Fruit fly (Drosophila melanogaster) whole organism, embryonic: ENCODE measurements around the gene Gr64a.

Source experiments
- Abd-B ChIP-seq: fragments of 200-800 bp; sonication (Bioruptor generic); optimal IDR thresholded peaks from 2 replicates; lab custom pipeline; 2018; ENCODE audit warnings: missing biosample characterization, mild to moderate bottlenecking, missing genetic modification characterization, moderate library complexity
- Aef1 ChIP-seq: fragments of 200-800 bp; sonication (Bioruptor generic); IDR thresholded peaks from 3 replicates; pipeline ENCODE4 v1.3.6; 2022; ENCODE audit warnings: missing biosample characterization, missing genetic modification characterization
- Blimp-1 ChIP-seq: fragments of 200-800 bp; sonication (Bioruptor generic); optimal IDR thresholded peaks from 3 replicates; lab custom pipeline; 2018; ENCODE audit warnings: missing biosample characterization, missing genetic modification characterization, mild to moderate bottlenecking, moderate library complexity, missing genetic modification reagents
- CG10543 ChIP-seq: fragments of 200-800 bp; sonication (Bioruptor generic); optimal IDR thresholded peaks from 3 replicates; lab custom pipeline; 2017; ENCODE audit warnings: missing biosample characterization, mild to moderate bottlenecking, missing genetic modification characterization, moderate library complexity
- CG13775 ChIP-seq: fragments of 200-800 bp; sonication (Bioruptor generic); optimal IDR thresholded peaks from 3 replicates; lab custom pipeline; 2017; ENCODE audit warnings: missing biosample characterization, mild to moderate bottlenecking, missing genetic modification characterization
- CG15514 ChIP-seq: fragments of 200-800 bp; sonication (Bioruptor generic); optimal IDR thresholded peaks from 3 replicates; lab custom pipeline; 2017; ENCODE audit warnings: missing biosample characterization, missing genetic modification characterization, mild to moderate bottlenecking, moderate library complexity, missing genetic modification reagents
- CG17328 ChIP-seq: fragments of 200-800 bp; sonication (Bioruptor generic); IDR thresholded peaks from 2 replicates; pipeline ENCODE4 v1.3.6; 2022; ENCODE audit warnings: missing biosample characterization, missing genetic modification characterization
- CG18599 ChIP-seq: fragments of 200-800 bp; sonication (Bioruptor generic); optimal IDR thresholded peaks from 3 replicates; lab custom pipeline; 2017; ENCODE audit warnings: missing biosample characterization, missing genetic modification characterization, mild to moderate bottlenecking, moderate library complexity, missing genetic modification reagents
- CG2678 ChIP-seq: fragments of 200-800 bp; sonication (Bioruptor generic); optimal IDR thresholded peaks from 3 replicates; lab custom pipeline; 2019; ENCODE audit warnings: missing biosample characterization, mild to moderate bottlenecking, missing genetic modification characterization, moderate library complexity
- CG30403 ChIP-seq: fragments of 200-800 bp; sonication (Bioruptor generic); optimal IDR thresholded peaks from 3 replicates; lab custom pipeline; 2016; ENCODE audit warnings: missing biosample characterization, missing genetic modification characterization
- CG30431 ChIP-seq: fragments of 200-800 bp; sonication (Bioruptor generic); optimal IDR thresholded peaks from 2 replicates; lab custom pipeline; 2017; ENCODE audit warnings: missing biosample characterization, missing genetic modification characterization
- CG31365 ChIP-seq: fragments of 200-800 bp; sonication (Bioruptor generic); optimal IDR thresholded peaks from 2 replicates; lab custom pipeline; 2018; ENCODE audit warnings: missing biosample characterization, mild to moderate bottlenecking, missing genetic modification characterization
- CG3163 ChIP-seq: fragments of 200-800 bp; sonication (Bioruptor generic); optimal IDR thresholded peaks from 3 replicates; lab custom pipeline; 2016; ENCODE audit warnings: missing biosample characterization, missing genetic modification characterization
- CG32532 ChIP-seq: fragments of 200-800 bp; sonication (Bioruptor generic); IDR thresholded peaks from 2 replicates; pipeline ENCODE4 v1.3.6; 2022; ENCODE audit warnings: missing biosample characterization, missing genetic modification characterization
- CG32767 ChIP-seq: fragments of 200-800 bp; sonication (Bioruptor generic); IDR thresholded peaks from 2 replicates; pipeline ENCODE4 v1.3.6; 2022; ENCODE audit warnings: missing biosample characterization, missing genetic modification characterization
- CG3995 ChIP-seq: fragments of 200-800 bp; sonication (Bioruptor generic); optimal IDR thresholded peaks from 3 replicates; lab custom pipeline; 2016; ENCODE audit warnings: missing biosample characterization, missing genetic modification characterization
- CG4282 ChIP-seq: fragments of 200-800 bp; sonication (Bioruptor generic); optimal IDR thresholded peaks from 2 replicates; lab custom pipeline; 2016; ENCODE audit warnings: missing biosample characterization, missing genetic modification characterization
- CG4854 ChIP-seq: fragments of 200-800 bp; sonication (Bioruptor generic); optimal IDR thresholded peaks from 2 replicates; lab custom pipeline; 2016; ENCODE audit warnings: missing biosample characterization, missing genetic modification characterization, inconsistent platforms
- CG6254 ChIP-seq: fragments of 200-800 bp; sonication (Bioruptor generic); optimal IDR thresholded peaks from 3 replicates; lab custom pipeline; 2017; ENCODE audit warnings: mild to moderate bottlenecking, missing biosample characterization, missing genetic modification reagents, missing genetic modification characterization
- CG7357 ChIP-seq: fragments of 200-800 bp; sonication (Bioruptor generic); IDR thresholded peaks from 3 replicates; pipeline ENCODE4 v1.3.6; 2022; ENCODE audit warnings: missing biosample characterization, missing genetic modification characterization
- CG7372 ChIP-seq: fragments of 200-800 bp; sonication (Bioruptor generic); IDR thresholded peaks from 2 replicates; pipeline ENCODE4 v1.3.6; 2022; ENCODE audit warnings: missing biosample characterization, missing genetic modification characterization
- CG7745 ChIP-seq: fragments of 200-800 bp; sonication (Bioruptor generic); optimal IDR thresholded peaks from 2 replicates; lab custom pipeline; 2018; ENCODE audit warnings: missing biosample characterization, mild to moderate bottlenecking, missing genetic modification characterization, moderate library complexity
- CG7963 ChIP-seq: fragments of 200-800 bp; sonication (Bioruptor generic); IDR thresholded peaks from 3 replicates; pipeline ENCODE4 v1.3.6; 2022; ENCODE audit warnings: missing biosample characterization, missing genetic modification characterization; ENCODE audit not compliant: partially characterized antibody
- CG9727 ChIP-seq: fragments of 200-800 bp; sonication (Bioruptor generic); optimal IDR thresholded peaks from 3 replicates; lab custom pipeline; 2017; ENCODE audit warnings: missing biosample characterization, mild to moderate bottlenecking, missing genetic modification characterization
- CHES-1-like ChIP-seq: fragments of 200-800 bp; sonication (Bioruptor generic); optimal IDR thresholded peaks from 2 replicates; lab custom pipeline; 2016; ENCODE audit warnings: missing biosample characterization, missing genetic modification characterization
- Dad ChIP-seq: fragments of 200-800 bp; sonication (Bioruptor generic); optimal IDR thresholded peaks from 3 replicates; lab custom pipeline; 2016; ENCODE audit warnings: missing biosample characterization, missing genetic modification characterization
- Elba2 ChIP-seq: fragments of 200-800 bp; sonication (Bioruptor generic); optimal IDR thresholded peaks from 3 replicates; lab custom pipeline; 2016; ENCODE audit warnings: missing biosample characterization, missing genetic modification characterization
- Hand ChIP-seq: fragments of 200-800 bp; sonication (Bioruptor generic); optimal IDR thresholded peaks from 2 replicates; lab custom pipeline; 2017; ENCODE audit warnings: mild to moderate bottlenecking, missing biosample characterization, missing genetic modification reagents, missing genetic modification characterization
- HmgZ ChIP-seq: fragments of 200-800 bp; sonication (Bioruptor generic); optimal IDR thresholded peaks from 2 replicates; lab custom pipeline; 2018; ENCODE audit warnings: missing biosample characterization, mild to moderate bottlenecking, missing genetic modification characterization
- Hmx ChIP-seq: fragments of 200-800 bp; sonication (Bioruptor generic); optimal IDR thresholded peaks from 2 replicates; lab custom pipeline; 2016; ENCODE audit warnings: missing biosample characterization, missing genetic modification characterization
- Mes4 ChIP-seq: fragments of 200-800 bp; sonication (Bioruptor generic); optimal IDR thresholded peaks from 2 replicates; lab custom pipeline; 2016; ENCODE audit warnings: missing biosample characterization, missing genetic modification characterization
- Rfx ChIP-seq: fragments of 200-800 bp; sonication (Bioruptor generic); IDR thresholded peaks from 2 replicates; pipeline ENCODE4 v1.3.6; 2022; ENCODE audit warnings: missing biosample characterization, missing genetic modification characterization
- Rx ChIP-seq: fragments of 200-800 bp; sonication (Bioruptor generic); IDR thresholded peaks from 2 replicates; pipeline ENCODE4 v1.3.6; 2022; ENCODE audit warnings: missing biosample characterization, missing genetic modification characterization
- ap ChIP-seq: fragments of 200-800 bp; sonication (Bioruptor generic); IDR thresholded peaks from 2 replicates; pipeline ENCODE4 v1.3.6; 2022; ENCODE audit warnings: missing biosample characterization, missing genetic modification characterization
- ash1 ChIP-seq: fragments of 200-800 bp; sonication (Bioruptor generic); optimal IDR thresholded peaks from 2 replicates; lab custom pipeline; 2018; ENCODE audit warnings: missing biosample characterization, mild to moderate bottlenecking, missing genetic modification characterization
- az2 ChIP-seq: fragments of 200-800 bp; sonication (Bioruptor generic); optimal IDR thresholded peaks from 3 replicates; lab custom pipeline; 2016; ENCODE audit warnings: missing biosample characterization, missing genetic modification characterization
- cato ChIP-seq: fragments of 200-800 bp; sonication (Bioruptor generic); optimal IDR thresholded peaks from 2 replicates; lab custom pipeline; 2016; ENCODE audit warnings: missing biosample characterization, missing genetic modification characterization, borderline replicate concordance
- croc ChIP-seq: fragments of 200-800 bp; sonication (Bioruptor generic); conservative IDR thresholded peaks from 3 replicates; pipeline ENCODE4 v1.3.6; 2022; ENCODE audit warnings: missing biosample characterization, missing genetic modification characterization
- dmrt99B ChIP-seq: fragments of 200-800 bp; sonication (Bioruptor generic); optimal IDR thresholded peaks from 2 replicates; lab custom pipeline; 2018; ENCODE audit warnings: missing biosample characterization, mild to moderate bottlenecking, missing genetic modification characterization, moderate library complexity
- ewg ChIP-seq: fragments of 200-800 bp; sonication (Bioruptor generic); optimal IDR thresholded peaks from 3 replicates; lab custom pipeline; 2017; ENCODE audit warnings: mild to moderate bottlenecking, missing biosample characterization, missing genetic modification reagents, missing genetic modification characterization
- lov ChIP-seq, 2 experiments: fragments of 200-800 bp in 1 of 2; fragments of >200 bp in 1 of 2; sonication (Bioruptor generic) in 1 of 2; IDR thresholded peaks in 1 of 2; optimal IDR thresholded peaks in 1 of 2; 2 replicates in 1 of 2; 3 replicates in 1 of 2; pipeline versions ENCODE4 v1.3.6 to Lab custom; 2017 to 2022; ENCODE audit warnings: missing biosample characterization in 1 of 2, missing genetic modification characterization in 1 of 2
- onecut ChIP-seq: fragments of 200-800 bp; sonication (Bioruptor generic); IDR thresholded peaks from 2 replicates; pipeline ENCODE4 v1.3.6; 2022; ENCODE audit warnings: missing biosample characterization, missing genetic modification characterization
- pita ChIP-seq: fragments of 200-800 bp; sonication (Bioruptor generic); optimal IDR thresholded peaks from 2 replicates; lab custom pipeline; 2017; ENCODE audit warnings: missing biosample characterization, mild to moderate bottlenecking, missing genetic modification characterization
- sc ChIP-seq, 3 experiments: fragments of >200 bp in 2 of 3; fragments of 200-800 bp in 1 of 3; sonication (Bioruptor generic) in 1 of 3; optimal IDR thresholded peaks; 2 replicates in 2 of 3; 3 replicates in 1 of 3; lab custom pipeline; 2017; ENCODE audit warnings: mild to moderate bottlenecking in 1 of 3, missing biosample characterization in 1 of 3, missing genetic modification characterization in 1 of 3, missing genetic modification reagents in 1 of 3
- sisA ChIP-seq: fragments of 200-800 bp; sonication (Bioruptor generic); IDR thresholded peaks from 2 replicates; pipeline ENCODE4 v1.3.6; 2022; ENCODE audit warnings: missing biosample characterization, missing genetic modification characterization
- sqz ChIP-seq: fragments of 200-800 bp; sonication (Bioruptor generic); optimal IDR thresholded peaks from 3 replicates; lab custom pipeline; 2018; ENCODE audit warnings: missing biosample characterization, mild to moderate bottlenecking, missing genetic modification characterization
- sug ChIP-seq: fragments of 200-800 bp; optimal IDR thresholded peaks from 2 replicates; lab custom pipeline; 2019; ENCODE audit warnings: missing biosample characterization, mild to moderate bottlenecking, missing genetic modification characterization, moderate library complexity
- zfh1 ChIP-seq: fragments of 200-800 bp; sonication (Bioruptor generic); IDR thresholded peaks from 3 replicates; pipeline ENCODE4 v1.3.6; 2022; ENCODE audit warnings: missing biosample characterization, missing genetic modification characterization

The Gr64a gene

dm6 chr3L:4040247-4040925, 13.8 kb downstream of the Gr64a start, which contains the start of the genes CG11593 and Rcd5 (continued):
- TF ChIP-seq pita (GFP tag; lab: Kevin White, UChicago): no peak
- TF ChIP-seq zfh1 (GFP tag; lab: Robert Waterston, UW): peak; percentile 82; the same call in 2 of the 3 replicates
- no peak for TF ChIP-seq CG4854 (GFP tag; lab: Kevin White, UChicago)
- TF ChIP-seq CG30431 (GFP tag; lab: Kevin White, UChicago): peak; percentile 66
- TF ChIP-seq Dad (GFP tag; lab: Kevin White, UChicago): no peak
- no peak for TF ChIP-seq lov (optimal IDR thresholded peaks at IDR 0.05; lab: Kevin White, UChicago)
- peak; percentile 67; the same call in 1 of the 3 replicates for TF ChIP-seq lov (GFP tag; IDR thresholded peaks at IDR 0.05; lab: Robert Waterston, UW)
- TF ChIP-seq CG7357 (GFP tag; lab: Robert Waterston, UW): peak; percentile 77
- peak; percentile 52; the same call in 1 of the 2 replicates for TF ChIP-seq Rx
- no peak for TF ChIP-seq sc (optimal IDR thresholded peaks at IDR 0.05; lab: Kevin White, UChicago)
- TF ChIP-seq sc (GFP tag; optimal IDR thresholded peaks at IDR 0.05; lab: Kevin White, UChicago): peak; percentile 31
- TF ChIP-seq Mes4 (GFP tag; lab: Kevin White, UChicago): no peak
- TF ChIP-seq HmgZ (tag; lab: Kevin White, UChicago): peak; percentile 63
- TF ChIP-seq CG15514: peak; percentile 70
- TF ChIP-seq CG30403 (GFP tag; lab: Kevin White, UChicago): peak; percentile 76
- peak; percentile 79 for TF ChIP-seq CG7372 (GFP tag; lab: Robert Waterston, UW)
- TF ChIP-seq CG7963: no peak
- TF ChIP-seq Hand (GFP tag; lab: Kevin White, UChicago): no peak
- peak; percentile 12 for TF ChIP-seq CG6254 (GFP tag; lab: Kevin White, UChicago)
- no peak for TF ChIP-seq dmrt99B
- TF ChIP-seq CG31365 (tag; lab: Kevin White, UChicago): no peak
- peak; percentile 63 for TF ChIP-seq CG9727 (GFP tag; lab: Kevin White, UChicago)
- no peak for TF ChIP-seq CG4282
- TF ChIP-seq cato (GFP tag; lab: Kevin White, UChicago): peak; percentile 33
- no peak for TF ChIP-seq CG7745 (tag; lab: Kevin White, UChicago)
- peak; percentile 41 for TF ChIP-seq Elba2 (GFP tag; lab: Kevin White, UChicago)
- peak; percentile 87 for TF ChIP-seq CG32532 (GFP tag; lab: Robert Waterston, UW)
- no peak for TF ChIP-seq Blimp-1 (GFP tag; lab: Kevin White, UChicago)
- peak; percentile 84 for TF ChIP-seq CG13775 (GFP tag; lab: Kevin White, UChicago)
- no peak for TF ChIP-seq CG10543 (GFP tag; lab: Kevin White, UChicago)
- peak; percentile 80 for TF ChIP-seq CG32767
- no peak for TF ChIP-seq CG3163 (GFP tag; lab: Kevin White, UChicago)
- TF ChIP-seq Aef1 (GFP tag; lab: Robert Waterston, UW): peak; percentile 90
- TF ChIP-seq sug (tag; lab: Kevin White, UChicago): no peak
- peak; percentile 9 for TF ChIP-seq CHES-1-like
- TF ChIP-seq ewg (GFP tag; lab: Kevin White, UChicago): peak; percentile 32
- no peak for TF ChIP-seq sqz
- TF ChIP-seq az2 (GFP tag; lab: Kevin White, UChicago): peak; percentile 57
- TF ChIP-seq CG17328 (GFP tag; lab: Robert Waterston, UW): peak; percentile 45; the same call in 1 of the 2 replicates
- peak; percentile 40; the same call in 1 of the 2 replicates for TF ChIP-seq ap (GFP tag; lab: Robert Waterston, UW)
- TF ChIP-seq sisA: peak; percentile 88
- peak; percentile 78 for TF ChIP-seq croc
- no peak for TF ChIP-seq Hmx (GFP tag; lab: Kevin White, UChicago)
- peak; percentile 76 for TF ChIP-seq Abd-B
- no peak for TF ChIP-seq CG2678 (tag; lab: Kevin White, UChicago)
- TF ChIP-seq ash1 (GFP tag; lab: Kevin White, UChicago): no peak
- peak; percentile 64 for TF ChIP-seq CG3995 (GFP tag; lab: Kevin White, UChicago)
- TF ChIP-seq onecut (GFP tag; lab: Robert Waterston, UW): no peak
- TF ChIP-seq Rfx (GFP tag; lab: Robert Waterston, UW): peak; percentile 89
- TF ChIP-seq CG18599 (GFP tag; lab: Kevin White, UChicago): peak; percentile 53
